ENCODE assay signal across 1 fruit fly cellular context in genomic region chr2L:480638-481399, dm6.
TF ChIP-seq lines count a peak whose summit lies in the region.

No protein-coding gene starts in this region.

TF ChIP-seq in whole organism, embryonic, 481 proteins besides CTCF, POLR2A, EP300 and RAD21 (continued from another document and continues in another):
- TF ChIP-seq CG12659 (GFP tag; optimal IDR thresholded peaks at IDR 0.05; lab: Kevin White, UChicago) (peak; percentile 100), CG4404 (GFP tag; IDR thresholded peaks at IDR 0.05; lab: Robert Waterston, UW) (no peak), abd-A (tag; optimal IDR thresholded peaks at IDR 0.05; lab: Kevin White, UChicago) (peak; percentile 100), HmgD (GFP tag; optimal IDR thresholded peaks at IDR 0.05; lab: Kevin White, UChicago) (peak; percentile 100), D19A (tag; optimal IDR thresholded peaks at IDR 0.05; lab: Kevin White, UChicago) (peak; percentile 99), br (optimal IDR thresholded peaks at IDR 0.05; lab: Kevin White, UChicago) (no peak), HLH4C (GFP tag; IDR thresholded peaks at IDR 0.05; lab: Robert Waterston, UW; ENCODE audit: partially characterized antibody) (no peak), CG8944 (GFP tag; optimal IDR thresholded peaks at IDR 0.05; lab: Kevin White, UChicago) (peak; percentile 100), trem (tag; optimal IDR thresholded peaks at IDR 0.05; lab: Kevin White, UChicago) (peak; percentile 98), chm (GFP tag; IDR thresholded peaks at IDR 0.05; lab: Robert Waterston, UW) (no peak), ewg (GFP tag; optimal IDR thresholded peaks at IDR 0.05; lab: Kevin White, UChicago) (peak; percentile 100), CG34376 (GFP tag; optimal IDR thresholded peaks at IDR 0.05; lab: Kevin White, UChicago) (peak; percentile 100), schlank (tag; optimal IDR thresholded peaks at IDR 0.05; lab: Kevin White, UChicago) (peak; percentile 100), Atf-2 (GFP tag; optimal IDR thresholded peaks at IDR 0.05; lab: Kevin White, UChicago) (peak; percentile 100), sug (tag; optimal IDR thresholded peaks at IDR 0.05; lab: Kevin White, UChicago) (peak; percentile 100), Elba2 (GFP tag; optimal IDR thresholded peaks at IDR 0.05; lab: Kevin White, UChicago) (peak; percentile 99), HLH3B (GFP tag; IDR thresholded peaks at IDR 0.05; lab: Robert Waterston, UW) (no peak), Antp (GFP tag; optimal IDR thresholded peaks at IDR 0.05; lab: Kevin White, UChicago) (peak; percentile 100), Spps (tag; optimal IDR thresholded peaks at IDR 0.05; lab: Kevin White, UChicago) (peak; percentile 100), CG15514 (GFP tag; optimal IDR thresholded peaks at IDR 0.05; lab: Kevin White, UChicago) (peak; percentile 97), CG12071 (GFP tag; optimal IDR thresholded peaks at IDR 0.05; lab: Kevin White, UChicago) (peak; percentile 100), ato (GFP tag; IDR thresholded peaks at IDR 0.05; lab: Robert Waterston, UW; ENCODE audit: partially characterized antibody) (no peak), Dp (GFP tag; optimal IDR thresholded peaks at IDR 0.05; lab: Kevin White, UChicago) (peak; percentile 67), gem (tag; optimal IDR thresholded peaks at IDR 0.05; lab: Kevin White, UChicago) (peak; percentile 100), CG33557 (GFP tag; optimal IDR thresholded peaks at IDR 0.05; lab: Kevin White, UChicago) (peak; percentile 100), rib (GFP tag; IDR thresholded peaks at IDR 0.05; lab: Robert Waterston, UW) (no peak), dpn (GFP tag; optimal IDR thresholded peaks at IDR 0.05; lab: Kevin White, UChicago) (peak; percentile 100), klu (GFP tag; IDR thresholded peaks at IDR 0.05; lab: Robert Waterston, UW) (no peak), pnt (GFP tag; optimal IDR thresholded peaks at IDR 0.05; lab: Kevin White, UChicago) (peak; percentile 100), stc (GFP tag; IDR thresholded peaks at IDR 0.05; lab: Robert Waterston, UW) (no peak), CG10979 (tag; optimal IDR thresholded peaks at IDR 0.05; lab: Kevin White, UChicago) (peak; percentile 100), MTF-1 (GFP tag; optimal IDR thresholded peaks at IDR 0.05; lab: Kevin White, UChicago; ENCODE audit: borderline replicate concordance) (peak; percentile 100), CG12391 (tag; optimal IDR thresholded peaks at IDR 0.05; lab: Kevin White, UChicago) (peak; percentile 100), Hey (tag; optimal IDR thresholded peaks at IDR 0.05; lab: Kevin White, UChicago) (peak; percentile 99), onecut (GFP tag; IDR thresholded peaks at IDR 0.05; lab: Robert Waterston, UW) (peak; percentile 100), Bteb2 (GFP tag; optimal IDR thresholded peaks at IDR 0.05; lab: Kevin White, UChicago) (peak; percentile 100), CG11695 (GFP tag; IDR thresholded peaks at IDR 0.05; lab: Robert Waterston, UW) (no peak), CG9215 (GFP tag; IDR thresholded peaks at IDR 0.05; lab: Robert Waterston, UW) (no peak), Mrtf (GFP tag; IDR thresholded peaks at IDR 0.05; lab: Robert Waterston, UW) (no peak), CG3838 (GFP tag; optimal IDR thresholded peaks at IDR 0.05; lab: Kevin White, UChicago) (peak; percentile 100), bbx (GFP tag; IDR thresholded peaks at IDR 0.05; lab: Robert Waterston, UW; ENCODE audit: partially characterized antibody) (no peak), CG13775 (GFP tag; optimal IDR thresholded peaks at IDR 0.05; lab: Kevin White, UChicago) (peak; percentile 100), CG32772 (GFP tag; IDR thresholded peaks at IDR 0.05; lab: Robert Waterston, UW) (no peak), CG2678 (tag; optimal IDR thresholded peaks at IDR 0.05; lab: Kevin White, UChicago) (peak; percentile 100), dysf (GFP tag; IDR thresholded peaks at IDR 0.05; lab: Robert Waterston, UW) (no peak), CG8359 (GFP tag; optimal IDR thresholded peaks at IDR 0.05; lab: Kevin White, UChicago; ENCODE audit: borderline replicate concordance) (peak; percentile 97), slbo (GFP tag; IDR thresholded peaks at IDR 0.05; lab: Robert Waterston, UW) (no peak), Oli (tag; optimal IDR thresholded peaks at IDR 0.05; lab: Kevin White, UChicago) (peak; percentile 100), gce (GFP tag; IDR thresholded peaks at IDR 0.05; lab: Robert Waterston, UW) (no peak), Scr (GFP tag; IDR thresholded peaks at IDR 0.05; lab: Robert Waterston, UW; ENCODE audit: partially characterized antibody) (no peak), fd96Cb (tag; optimal IDR thresholded peaks at IDR 0.05; lab: Kevin White, UChicago) (peak; percentile 100), Kr (GFP tag; optimal IDR thresholded peaks at IDR 0.05; lab: Kevin White, UChicago) (peak; percentile 99), bab2 (GFP tag; optimal IDR thresholded peaks at IDR 0.05; lab: Kevin White, UChicago) (peak; percentile 100), crc (GFP tag; optimal IDR thresholded peaks at IDR 0.05; lab: Kevin White, UChicago) (peak; percentile 100), Dip3 (GFP tag; optimal IDR thresholded peaks at IDR 0.05; lab: Kevin White, UChicago) (peak; percentile 100), BtbVII (GFP tag; optimal IDR thresholded peaks at IDR 0.05; lab: Kevin White, UChicago) (peak; percentile 100), pb (GFP tag; optimal IDR thresholded peaks at IDR 0.05; lab: Kevin White, UChicago) (peak; percentile 100), CG1603 (tag; optimal IDR thresholded peaks at IDR 0.05; lab: Kevin White, UChicago) (peak; percentile 99), ken (GFP tag; IDR thresholded peaks at IDR 0.05; lab: Robert Waterston, UW) (no peak), eve (GFP tag; optimal IDR thresholded peaks at IDR 0.05; lab: Kevin White, UChicago) (peak; percentile 97 to 100), cato (GFP tag; optimal IDR thresholded peaks at IDR 0.05; lab: Kevin White, UChicago; ENCODE audit: borderline replicate concordance) (peak; percentile 100), fd102C (GFP tag; optimal IDR thresholded peaks at IDR 0.05; lab: Kevin White, UChicago) (peak; percentile 99), CG31441 (GFP tag; IDR thresholded peaks at IDR 0.05; lab: Robert Waterston, UW) (no peak), CG4820 (GFP tag; optimal IDR thresholded peaks at IDR 0.05; lab: Kevin White, UChicago) (peak; percentile 100), sd (tag; optimal IDR thresholded peaks at IDR 0.05; lab: Kevin White, UChicago) (peak; percentile 100), CG3407 (GFP tag; optimal IDR thresholded peaks at IDR 0.05; lab: Kevin White, UChicago) (peak; percentile 99), CG30431 (GFP tag; optimal IDR thresholded peaks at IDR 0.05; lab: Kevin White, UChicago) (peak; percentile 100), sqz (GFP tag; optimal IDR thresholded peaks at IDR 0.05; lab: Kevin White, UChicago) (peak; percentile 100), sens (GFP tag; lab: Kevin White, UChicago) (peak; percentile 100), Fer3 (tag; optimal IDR thresholded peaks at IDR 0.05; lab: Kevin White, UChicago) (peak; percentile 100), Med (GFP tag; lab: Kevin White, UChicago) (peak; percentile 100), jing (GFP tag; optimal IDR thresholded peaks at IDR 0.05; lab: Kevin White, UChicago) (peak; percentile 100), CG17186 (GFP tag; optimal IDR thresholded peaks at IDR 0.05; lab: Kevin White, UChicago) (peak; percentile 98), org-1 (GFP tag; optimal IDR thresholded peaks at IDR 0.05; lab: Kevin White, UChicago) (peak; percentile 100), CG31365 (tag; optimal IDR thresholded peaks at IDR 0.05; lab: Kevin White, UChicago) (peak; percentile 97), CG18262 (tag; optimal IDR thresholded peaks at IDR 0.05; lab: Kevin White, UChicago) (peak; percentile 100), cas (GFP tag; IDR thresholded peaks at IDR 0.05; lab: Robert Waterston, UW) (no peak), CG12744 (GFP tag; optimal IDR thresholded peaks at IDR 0.05; lab: Kevin White, UChicago) (peak; percentile 100), CG31224 (GFP tag; IDR thresholded peaks at IDR 0.05; lab: Robert Waterston, UW) (no peak), dati (GFP tag; IDR thresholded peaks at IDR 0.05; lab: Robert Waterston, UW) (no peak), CG30403 (GFP tag; optimal IDR thresholded peaks at IDR 0.05; lab: Kevin White, UChicago) (peak; percentile 100), Ssrp (tag; optimal IDR thresholded peaks at IDR 0.05; lab: Kevin White, UChicago) (peak; percentile 100), gfzf (GFP tag; optimal IDR thresholded peaks at IDR 0.05; lab: Kevin White, UChicago) (peak; percentile 60), peb (GFP tag; IDR thresholded peaks at IDR 0.05; lab: Robert Waterston, UW) (no peak), CG17829 (tag; optimal IDR thresholded peaks at IDR 0.05; lab: Kevin White, UChicago) (peak; percentile 100), CG2712 (tag; optimal IDR thresholded peaks at IDR 0.05; lab: Kevin White, UChicago) (peak; percentile 100), ATbp (GFP tag; optimal IDR thresholded peaks at IDR 0.05; lab: Kevin White, UChicago) (peak; percentile 100), Rfx (GFP tag; IDR thresholded peaks at IDR 0.05; lab: Robert Waterston, UW) (no peak), tup (GFP tag; optimal IDR thresholded peaks at IDR 0.05; lab: Kevin White, UChicago) (peak; percentile 100), Nf-YA (GFP tag; IDR thresholded peaks at IDR 0.05; lab: Robert Waterston, UW) (no peak), TFAM (GFP tag; optimal IDR thresholded peaks at IDR 0.05; lab: Kevin White, UChicago) (peak; percentile 98), CG15073 (GFP tag; optimal IDR thresholded peaks at IDR 0.05; lab: Kevin White, UChicago) (peak; percentile 97), dimm (GFP tag; IDR thresholded peaks at IDR 0.05; lab: Robert Waterston, UW) (no peak), bsh (GFP tag; optimal IDR thresholded peaks at IDR 0.05; lab: Kevin White, UChicago) (peak; percentile 100), B-H2 (GFP tag; optimal IDR thresholded peaks at IDR 0.05; lab: Kevin White, UChicago) (peak; percentile 99), Hmr (GFP tag; optimal IDR thresholded peaks at IDR 0.05; lab: Kevin White, UChicago) (peak; percentile 100), Dll (GFP tag; IDR thresholded peaks at IDR 0.05; lab: Robert Waterston, UW; ENCODE audit: partially characterized antibody) (no peak), cad (GFP tag; optimal IDR thresholded peaks at IDR 0.05; lab: Kevin White, UChicago) (no peak), CG2875 (GFP tag; optimal IDR thresholded peaks at IDR 0.05; lab: Kevin White, UChicago) (peak; percentile 100), disco-r (GFP tag; optimal IDR thresholded peaks at IDR 0.05; lab: Kevin White, UChicago) (peak; percentile 100), Sox102F (GFP tag; optimal IDR thresholded peaks at IDR 0.05; lab: Kevin White, UChicago) (peak; percentile 100), az2 (GFP tag; optimal IDR thresholded peaks at IDR 0.05; lab: Kevin White, UChicago) (peak; percentile 100), CG11093 (GFP tag; IDR thresholded peaks at IDR 0.05; lab: Robert Waterston, UW) (peak; percentile 100), Hr39 (optimal IDR thresholded peaks at IDR 0.05; lab: Kevin White, UChicago) (no peak), corto (GFP tag; optimal IDR thresholded peaks at IDR 0.05; lab: Kevin White, UChicago) (peak; percentile 100), fd3F (GFP tag; optimal IDR thresholded peaks at IDR 0.05; lab: Kevin White, UChicago) (peak; percentile 100), CG10321 (GFP tag; IDR thresholded peaks at IDR 0.05; lab: Robert Waterston, UW) (no peak), hb (GFP tag; IDR thresholded peaks at IDR 0.05; lab: Robert Waterston, UW; ENCODE audit: partially characterized antibody) (no peak), ttk (GFP tag; IDR thresholded peaks at IDR 0.05; lab: Robert Waterston, UW) (no peak), nerfin-1 (tag; optimal IDR thresholded peaks at IDR 0.05; lab: Kevin White, UChicago) (peak; percentile 100), phol (tag; optimal IDR thresholded peaks at IDR 0.05; lab: Kevin White, UChicago) (peak; percentile 100), CG8478 (optimal IDR thresholded peaks at IDR 0.05; lab: Kevin White, UChicago) (no peak), CG9727 (GFP tag; optimal IDR thresholded peaks at IDR 0.05; lab: Kevin White, UChicago) (peak; percentile 100), Rx (GFP tag; IDR thresholded peaks at IDR 0.05; lab: Robert Waterston, UW) (no peak), ems (GFP tag; optimal IDR thresholded peaks at IDR 0.05; lab: Kevin White, UChicago) (peak; percentile 100), psq (GFP tag; optimal IDR thresholded peaks at IDR 0.05; lab: Kevin White, UChicago) (peak; percentile 100), CG14441 (GFP tag; IDR thresholded peaks at IDR 0.05; lab: Robert Waterston, UW) (no peak), CG10274 (GFP tag; optimal IDR thresholded peaks at IDR 0.05; lab: Kevin White, UChicago) (peak; percentile 98), slp2 (GFP tag; optimal IDR thresholded peaks at IDR 0.05; lab: Kevin White, UChicago) (peak; percentile 100), Lim3 (GFP tag; IDR thresholded peaks at IDR 0.05; lab: Robert Waterston, UW) (no peak), H2.0 (GFP tag; IDR thresholded peaks at IDR 0.05; lab: Robert Waterston, UW) (no peak), CG15696 (tag; optimal IDR thresholded peaks at IDR 0.05; lab: Kevin White, UChicago) (peak; percentile 100), wek (GFP tag; optimal IDR thresholded peaks at IDR 0.05; lab: Kevin White, UChicago) (peak; percentile 98), CG43689 (GFP tag; IDR thresholded peaks at IDR 0.05; lab: Robert Waterston, UW) (no peak), Meics (GFP tag; optimal IDR thresholded peaks at IDR 0.05; lab: Kevin White, UChicago) (peak; percentile 100), E2f1 (GFP tag; IDR thresholded peaks at IDR 0.05; lab: Robert Waterston, UW) (no peak), tin (GFP tag; optimal IDR thresholded peaks at IDR 0.05; lab: Kevin White, UChicago) (peak; percentile 100), CG17385 (GFP tag; optimal IDR thresholded peaks at IDR 0.05; lab: Kevin White, UChicago) (peak; percentile 100), crol (GFP tag; IDR thresholded peaks at IDR 0.05; lab: Robert Waterston, UW) (no peak), CG14050 (GFP tag; IDR thresholded peaks at IDR 0.05; lab: Robert Waterston, UW) (no peak), CG9437 (GFP tag; optimal IDR thresholded peaks at IDR 0.05; lab: Kevin White, UChicago) (peak; percentile 98), NfI (GFP tag; optimal IDR thresholded peaks at IDR 0.05; lab: Kevin White, UChicago) (peak; percentile 100), Oaz (GFP tag; IDR thresholded peaks at IDR 0.05; lab: Robert Waterston, UW) (no peak), jumu (GFP tag; optimal IDR thresholded peaks at IDR 0.05; lab: Kevin White, UChicago) (peak; percentile 100), sens-2 (GFP tag; IDR thresholded peaks at IDR 0.05; lab: Robert Waterston, UW) (no peak)
